Worm (Caenorhabditis elegans) whole organism, early embryonic: ENCODE results near the gene osta-2.

Experiments used
- B0310.2 ChIP-seq: sonication (generic microtip); optimal IDR thresholded peaks from 2 replicates; lab custom pipeline; 2016; ENCODE audit warnings: mild to moderate bottlenecking, missing genetic modification characterization, missing compliant biosample characterization
- F13C5.2 ChIP-seq: sonication (generic microtip); optimal IDR thresholded peaks from 2 replicates; lab custom pipeline; 2017; ENCODE audit warnings: mild to moderate bottlenecking, missing genetic modification characterization, inconsistent platforms, missing compliant biosample characterization
- aly-1 ChIP-seq: sonication (generic microtip); optimal IDR thresholded peaks from 2 replicates; lab custom pipeline; 2016; ENCODE audit warnings: missing genetic modification characterization, missing compliant biosample characterization
- ama-1 ChIP-seq: fragments of 150-350 bp; optimal IDR thresholded peaks from 2 replicates; lab custom pipeline; 2014
- ceh-13 ChIP-seq: fragments of 200-800 bp; sonication (Bioruptor generic); optimal IDR thresholded peaks from 2 replicates; lab custom pipeline; 2018; ENCODE audit warnings: mild to moderate bottlenecking, missing genetic modification characterization, missing compliant biosample characterization
- ceh-36 ChIP-seq: sonication (generic microtip); optimal IDR thresholded peaks from 2 replicates; lab custom pipeline; 2016; ENCODE audit warnings: missing genetic modification characterization, inconsistent platforms, missing compliant biosample characterization
- ets-7 ChIP-seq: sonication (generic microtip); optimal IDR thresholded peaks from 2 replicates; lab custom pipeline; 2016; ENCODE audit warnings: missing genotype, missing genetic modification characterization, missing compliant biosample characterization
- flt-1 ChIP-seq: fragments of 200-800 bp; sonication (Bioruptor generic); IDR thresholded peaks from 2 replicates; pipeline ENCODE4 v1.3.6; 2022; ENCODE audit warnings: missing genetic modification characterization, missing compliant biosample characterization
- hmbx-1 ChIP-seq: sonication (generic microtip); optimal IDR thresholded peaks from 2 replicates; lab custom pipeline; 2016; ENCODE audit warnings: mild to moderate bottlenecking, missing genetic modification characterization, missing compliant biosample characterization
- hmg-4 ChIP-seq: fragments of 200-800 bp; sonication (Bioruptor generic); optimal IDR thresholded peaks from 2 replicates; lab custom pipeline; 2018; ENCODE audit warnings: mild to moderate bottlenecking, missing genetic modification characterization, missing compliant biosample characterization
- hnd-1 ChIP-seq: sonication (generic microtip); optimal IDR thresholded peaks from 2 replicates; lab custom pipeline; 2016; ENCODE audit warnings: missing genetic modification characterization, missing compliant biosample characterization
- pes-1 ChIP-seq: fragments of 200-800 bp; sonication (Bioruptor generic); IDR thresholded peaks from 2 replicates; pipeline ENCODE4 v1.3.6; 2022; ENCODE audit warnings: missing genetic modification reagents, missing genetic modification characterization, missing compliant biosample characterization
- scrt-1 ChIP-seq: fragments of 200-800 bp; sonication (Bioruptor generic); IDR thresholded peaks from 2 replicates; pipeline ENCODE4 v1.3.6; 2022; ENCODE audit warnings: missing genetic modification characterization, missing compliant biosample characterization
- sea-1 ChIP-seq: fragments of 200-800 bp; sonication (Bioruptor generic); conservative IDR thresholded peaks from 2 replicates; pipeline ENCODE4 v1.3.6; 2022; ENCODE audit warnings: missing genetic modification characterization, missing compliant biosample characterization
- tbx-11 ChIP-seq: fragments of 200-800 bp; sonication (Bioruptor generic); IDR thresholded peaks from 2 replicates; pipeline ENCODE4 v1.3.6; 2022; ENCODE audit warnings: missing genetic modification characterization, missing compliant biosample characterization
- tbx-37 ChIP-seq: fragments of 200-800 bp; sonication (Bioruptor generic); conservative IDR thresholded peaks from 2 replicates; pipeline ENCODE4 v1.3.6; 2022; ENCODE audit warnings: missing genetic modification reagents, missing genetic modification characterization, missing compliant biosample characterization
- tra-4 ChIP-seq: sonication (generic microtip); optimal IDR thresholded peaks from 2 replicates; lab custom pipeline; 2017; ENCODE audit warnings: missing genetic modification characterization, missing compliant biosample characterization

osta-2 gene

DNA sequence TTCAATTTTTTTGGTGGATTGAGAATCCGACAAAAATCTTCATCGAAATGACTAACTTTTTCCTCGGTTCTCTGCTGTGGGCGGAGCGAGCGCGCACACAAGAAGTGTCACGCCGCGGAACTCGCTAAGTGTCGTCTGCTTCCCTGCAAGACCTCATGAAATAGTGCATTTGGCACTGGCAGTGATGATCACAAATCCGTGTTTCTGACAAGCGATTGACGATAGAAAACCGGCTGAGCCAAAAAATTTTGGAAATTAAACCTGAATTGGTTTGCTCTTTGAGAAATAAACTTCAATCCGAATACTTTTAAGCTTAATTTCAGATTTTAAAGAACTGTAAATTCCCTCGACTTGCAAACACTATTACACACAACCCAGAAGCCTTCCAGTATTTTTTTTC lies 6.0 kb upstream of the osta-2 start:
- TF ChIP-seq ets-7 (tag; lab: Kevin White, UChicago) (no peak), ama-1 (lab: Kevin White, UChicago) (peak; percentile 70)

DNA sequence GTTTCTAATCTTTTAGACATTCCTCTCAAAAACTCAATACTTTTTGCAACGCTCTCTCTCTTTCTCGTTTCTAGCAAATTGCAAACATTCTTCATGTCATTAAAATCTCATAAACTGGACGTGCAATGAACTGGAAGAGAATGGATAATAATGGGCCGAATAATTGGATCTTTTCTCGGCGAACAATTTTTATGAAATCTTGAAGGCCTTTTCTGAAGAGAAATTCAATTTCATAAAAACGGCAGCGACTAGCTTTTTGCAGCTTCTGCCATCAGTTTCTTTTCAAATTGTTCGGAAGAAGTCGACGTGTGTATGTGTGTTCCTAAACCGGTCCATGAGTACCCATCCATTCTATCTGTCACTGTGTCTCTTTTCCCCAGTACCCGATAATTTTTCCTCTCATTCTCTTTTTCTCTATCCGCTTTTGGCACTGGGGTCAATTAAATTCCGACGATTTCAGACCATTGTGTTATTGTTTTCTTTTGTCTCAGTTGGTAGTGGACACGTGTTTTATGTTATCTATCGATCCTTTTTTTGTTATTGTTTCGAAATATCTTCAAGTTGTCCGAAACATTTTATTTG lies 4.8 kb upstream of the osta-2 start:
- TF ChIP-seq tbx-37 (GFP tag; lab: Robert Waterston, UW) (no peak), ceh-36 (tag; lab: Kevin White, UChicago) (no peak), aly-1 (tag; lab: Kevin White, UChicago) (no peak), flt-1 (GFP tag; lab: Robert Waterston, UW) (no peak), B0310.2 (no peak), tra-4 (tag; lab: Kevin White, UChicago) (no peak)

DNA sequence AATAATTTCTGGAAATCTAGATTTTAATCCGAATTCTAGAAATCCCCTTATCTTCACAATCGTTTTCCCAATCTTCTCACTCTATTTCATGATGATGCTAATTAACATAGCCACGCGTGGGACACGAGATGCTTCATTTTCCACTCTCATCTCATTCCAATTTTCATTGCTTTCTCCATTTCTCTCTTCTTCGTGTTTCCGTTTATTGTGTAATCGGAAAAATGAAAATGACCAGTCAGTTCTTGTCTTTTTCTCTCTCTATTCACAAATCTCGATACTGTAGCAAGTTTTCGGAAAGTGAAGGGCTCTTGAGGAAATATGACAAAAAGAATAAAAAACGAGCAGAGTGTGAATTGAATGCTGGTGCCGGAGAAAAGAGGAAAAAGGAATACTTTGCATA lies 3.0 kb upstream of the osta-2 start:
- TF ChIP-seq tbx-11 (GFP tag; lab: Robert Waterston, UW) (no peak), hmbx-1 (tag; lab: Kevin White, UChicago) (no peak), aly-1 (tag; lab: Kevin White, UChicago) (no peak), ceh-36 (tag; lab: Kevin White, UChicago) (no peak)

DNA sequence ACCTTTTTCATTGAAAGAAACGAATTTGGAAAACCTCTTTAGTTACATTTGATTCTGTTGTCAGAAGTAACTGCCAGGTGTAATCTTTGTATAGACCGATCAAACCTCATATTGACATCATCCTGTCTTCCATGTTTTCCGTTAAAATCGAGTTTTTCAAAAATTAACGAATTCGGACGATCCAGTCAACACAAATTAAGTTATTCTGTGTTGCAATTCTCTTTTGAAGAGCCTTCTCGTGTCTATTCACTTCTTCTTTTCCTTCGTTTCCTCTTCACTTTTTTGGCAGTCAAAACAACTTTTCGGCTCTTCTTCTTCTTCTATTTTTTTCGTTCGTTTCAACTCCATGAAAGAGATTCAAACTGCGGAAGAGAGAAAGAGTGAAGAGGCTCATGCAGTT lies 663 bp downstream of the osta-2 start:
- TF ChIP-seq tra-4 (tag; lab: Kevin White, UChicago): no peak

DNA sequence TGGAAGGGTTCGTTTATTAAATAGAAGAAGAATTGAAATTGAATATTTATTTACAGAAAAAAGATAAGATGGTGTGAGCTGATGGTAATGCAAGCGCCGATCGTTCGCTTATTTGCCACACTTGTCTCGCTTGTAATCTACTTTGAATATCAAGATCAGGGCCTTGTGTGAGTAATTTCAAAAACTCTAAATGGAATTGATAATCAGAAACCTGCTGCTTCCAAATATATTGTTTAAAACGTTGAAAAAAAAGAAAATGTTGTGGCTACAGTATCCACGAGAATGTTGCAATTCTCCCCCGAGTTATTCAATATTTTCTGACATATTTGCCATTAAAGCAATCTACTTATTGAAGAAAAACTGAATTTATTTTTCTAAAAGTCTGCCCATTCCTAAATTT lies 3.3 kb downstream of the osta-2 start:
- no peak for TF ChIP-seq aly-1 (tag; lab: Kevin White, UChicago)
- no peak for TF ChIP-seq ceh-36 (tag; lab: Kevin White, UChicago)
- TF ChIP-seq ama-1 (lab: Kevin White, UChicago): no peak
- no peak for TF ChIP-seq flt-1 (GFP tag; lab: Robert Waterston, UW)
- TF ChIP-seq sea-1 (GFP tag; lab: Robert Waterston, UW): no peak
- TF ChIP-seq tra-4 (tag; lab: Kevin White, UChicago): no peak
- no peak for TF ChIP-seq tbx-37 (GFP tag; lab: Robert Waterston, UW)
- no peak for TF ChIP-seq tbx-11 (GFP tag; lab: Robert Waterston, UW)
- TF ChIP-seq F13C5.2 (tag; lab: Kevin White, UChicago): no peak
- no peak for TF ChIP-seq hmg-4 (GFP tag; lab: Kevin White, UChicago)
- TF ChIP-seq pes-1 (GFP tag; lab: Robert Waterston, UW): no peak
- no peak for TF ChIP-seq scrt-1 (GFP tag; lab: Robert Waterston, UW)
- TF ChIP-seq hmbx-1 (tag; lab: Kevin White, UChicago): no peak
- no peak for TF ChIP-seq B0310.2
- no peak for TF ChIP-seq ets-7 (tag; lab: Kevin White, UChicago)
- TF ChIP-seq hnd-1 (tag; lab: Kevin White, UChicago): no peak

DNA sequence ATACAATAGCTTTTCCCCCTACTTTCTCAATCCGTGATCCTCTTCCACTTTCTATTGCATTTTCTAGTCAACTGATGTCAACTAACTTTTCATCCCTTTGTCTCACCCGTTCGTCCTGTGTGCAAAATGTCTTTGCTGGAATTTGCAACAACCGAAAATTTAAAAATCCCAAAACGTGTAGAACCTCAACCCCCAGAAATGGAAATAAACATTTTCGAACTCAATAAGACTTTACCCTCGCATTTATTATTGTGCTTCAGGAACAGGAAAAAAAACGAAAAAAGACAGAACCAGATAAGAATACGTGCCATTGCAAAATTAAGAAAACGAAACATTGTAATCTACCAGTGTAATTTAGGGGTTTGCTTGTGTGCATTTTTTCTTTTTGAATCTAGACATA lies 4.6 kb downstream of the osta-2 start:
- TF ChIP-seq ama-1 (lab: Kevin White, UChicago): peak; percentile 28
- TF ChIP-seq tbx-11 (GFP tag; lab: Robert Waterston, UW): no peak

DNA sequence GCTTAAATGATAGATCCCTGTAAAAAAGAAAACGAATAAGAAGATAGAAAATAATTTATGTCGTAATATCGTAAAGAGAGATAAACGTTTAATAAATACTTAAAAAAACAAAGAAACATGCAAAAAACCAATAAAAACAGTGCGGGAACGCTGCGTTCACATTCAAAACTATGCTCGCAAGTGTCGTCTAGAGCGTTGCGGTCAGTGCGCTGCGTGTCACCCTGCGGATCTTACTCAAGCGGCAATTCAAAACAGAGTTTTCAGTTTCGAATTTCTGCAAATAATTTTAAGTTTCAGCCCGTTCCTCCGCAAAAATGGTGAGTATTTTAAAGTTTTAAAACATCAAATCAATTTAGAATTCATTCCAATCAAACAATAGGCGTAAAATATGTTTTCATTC lies 7.3 kb downstream of the osta-2 start, which contains the start of the genes tiar-1 and lelo-4:
Gene tiar-1, minus strand, starts transcription at position 17 of the 400 bp plus-strand sequence.
Gene lelo-4, plus strand, starts transcription at position 118 of the 400 bp plus-strand sequence.
- TF ChIP-seq F13C5.2 (tag; lab: Kevin White, UChicago): peak; percentile 29
- peak; percentile 7 for TF ChIP-seq hmg-4 (GFP tag; lab: Kevin White, UChicago)
- TF ChIP-seq scrt-1 (GFP tag; lab: Robert Waterston, UW): no peak

DNA sequence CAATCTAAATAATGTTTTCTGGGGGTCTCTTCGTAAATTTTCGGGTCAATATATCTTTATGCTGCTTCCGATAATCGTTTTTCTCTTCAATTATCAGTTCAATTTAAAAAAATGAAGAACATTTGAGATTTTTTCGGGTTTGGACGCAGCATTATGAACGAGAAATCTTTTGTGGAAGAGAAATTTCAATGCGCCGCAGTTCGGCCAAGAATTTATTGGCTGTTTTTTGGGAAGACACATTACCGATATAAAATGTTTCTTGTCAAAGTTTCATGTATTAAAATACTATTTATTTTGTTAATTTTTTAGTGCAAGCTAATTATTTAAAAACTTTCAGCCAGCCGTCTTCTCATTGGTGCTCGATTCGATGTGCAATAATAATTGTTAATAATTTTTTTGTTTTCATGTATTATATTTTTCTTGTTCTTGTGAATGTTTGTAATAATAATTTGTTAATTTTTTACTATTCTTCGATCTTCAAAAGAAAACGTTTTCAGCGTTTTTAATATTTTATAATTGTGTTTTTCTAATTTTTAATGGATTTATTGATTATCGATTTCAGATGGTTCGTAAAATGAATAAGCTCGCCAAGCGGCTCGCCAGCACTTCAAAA lies 8.4 kb downstream of the osta-2 start, which contains the start of the genes C18A3.10 and C18A3.3:
Gene C18A3.10, minus strand, starts transcription at position 101 of the 613 bp plus-strand sequence.
Gene C18A3.3, plus strand, starts transcription at position 563 of the 613 bp plus-strand sequence.
- TF ChIP-seq hnd-1 (tag; lab: Kevin White, UChicago): no peak
- TF ChIP-seq tbx-11 (GFP tag; lab: Robert Waterston, UW): no peak
- TF ChIP-seq F13C5.2 (tag; lab: Kevin White, UChicago): no peak
- no peak for TF ChIP-seq hmbx-1 (tag; lab: Kevin White, UChicago)
- TF ChIP-seq pes-1 (GFP tag; lab: Robert Waterston, UW): no peak
- TF ChIP-seq ceh-13: no peak
- no peak for TF ChIP-seq B0310.2
- TF ChIP-seq scrt-1 (GFP tag; lab: Robert Waterston, UW): no peak
- TF ChIP-seq ama-1 (lab: Kevin White, UChicago): no peak
- TF ChIP-seq tbx-37 (GFP tag; lab: Robert Waterston, UW): no peak
- no peak for TF ChIP-seq ets-7 (tag; lab: Kevin White, UChicago)
- no peak for TF ChIP-seq tra-4 (tag; lab: Kevin White, UChicago)
- no peak for TF ChIP-seq hmg-4 (GFP tag; lab: Kevin White, UChicago)
- TF ChIP-seq sea-1 (GFP tag; lab: Robert Waterston, UW): no peak
- no peak for TF ChIP-seq ceh-36 (tag; lab: Kevin White, UChicago)
- TF ChIP-seq flt-1 (GFP tag; lab: Robert Waterston, UW): no peak
- TF ChIP-seq aly-1 (tag; lab: Kevin White, UChicago): no peak
